Fruit fly (Drosophila melanogaster) whole organism, embryonic: Measurements from ENCODE around the gene Acph-1.

Experiments
- BEAF-32 ChIP-seq: fragments of 200-800 bp; sonication (Bioruptor generic); optimal IDR thresholded peaks from 3 replicates; lab custom pipeline; 2017; ENCODE audit warnings: missing biosample characterization, missing genetic modification characterization, mild to moderate bottlenecking, moderate library complexity, missing genetic modification reagents
- Bdp1 ChIP-seq: fragments of 200-800 bp; sonication (Bioruptor generic); optimal IDR thresholded peaks from 3 replicates; lab custom pipeline; 2016; ENCODE audit warnings: missing biosample characterization, missing genetic modification characterization
- CG10147 ChIP-seq: fragments of 200-800 bp; sonication (Bioruptor generic); optimal IDR thresholded peaks from 2 replicates; lab custom pipeline; 2019; ENCODE audit warnings: missing biosample characterization, mild to moderate bottlenecking, missing genetic modification characterization, moderate library complexity
- CG10543 ChIP-seq: fragments of 200-800 bp; sonication (Bioruptor generic); optimal IDR thresholded peaks from 3 replicates; lab custom pipeline; 2017; ENCODE audit warnings: missing biosample characterization, mild to moderate bottlenecking, missing genetic modification characterization, moderate library complexity
- CG10979 ChIP-seq: fragments of 200-800 bp; sonication (Bioruptor generic); optimal IDR thresholded peaks from 2 replicates; lab custom pipeline; 2018; ENCODE audit warnings: missing biosample characterization, mild to moderate bottlenecking, missing genetic modification characterization, moderate library complexity
- CG12236 ChIP-seq: fragments of 200-800 bp; sonication (Bioruptor generic); optimal IDR thresholded peaks from 2 replicates; lab custom pipeline; 2016; ENCODE audit warnings: missing biosample characterization, missing genetic modification characterization
- CG13123 ChIP-seq: fragments of 200-800 bp; sonication (Bioruptor generic); optimal IDR thresholded peaks from 2 replicates; lab custom pipeline; 2016; ENCODE audit warnings: missing biosample characterization, missing genetic modification characterization
- CG13624 ChIP-seq: fragments of 200-800 bp; sonication (Bioruptor generic); optimal IDR thresholded peaks from 2 replicates; lab custom pipeline; 2016; ENCODE audit warnings: missing biosample characterization, missing genetic modification characterization
- CG14014 ChIP-seq: fragments of 200-800 bp; sonication (Bioruptor generic); IDR thresholded peaks from 2 replicates; pipeline ENCODE4 v1.3.6; 2022; ENCODE audit warnings: missing biosample characterization, missing genetic modification characterization
- CG15011 ChIP-seq: fragments of 200-800 bp; sonication (Bioruptor generic); optimal IDR thresholded peaks from 3 replicates; lab custom pipeline; 2018; ENCODE audit warnings: missing biosample characterization, mild to moderate bottlenecking, missing genetic modification characterization
- CG15073 ChIP-seq: fragments of 200-800 bp; sonication (Bioruptor generic); optimal IDR thresholded peaks from 2 replicates; lab custom pipeline; 2016; ENCODE audit warnings: missing biosample characterization, missing genetic modification characterization
- CG16815 ChIP-seq: fragments of 200-800 bp; sonication (Bioruptor generic); optimal IDR thresholded peaks from 3 replicates; lab custom pipeline; 2017; ENCODE audit warnings: missing biosample characterization, mild to moderate bottlenecking, missing genetic modification characterization
- CG17361 ChIP-seq: fragments of 200-800 bp; sonication (Bioruptor generic); IDR thresholded peaks from 3 replicates; pipeline ENCODE4 v1.3.6; 2022; ENCODE audit warnings: missing biosample characterization, missing genetic modification characterization
- CG17385 ChIP-seq: fragments of 200-800 bp; sonication (Bioruptor generic); optimal IDR thresholded peaks from 3 replicates; lab custom pipeline; 2018; ENCODE audit warnings: missing biosample characterization, mild to moderate bottlenecking, missing genetic modification characterization
- CG18011 ChIP-seq: fragments of 200-800 bp; sonication (Bioruptor generic); optimal IDR thresholded peaks from 2 replicates; lab custom pipeline; 2017; ENCODE audit warnings: missing biosample characterization, missing genetic modification characterization, mild to moderate bottlenecking, moderate library complexity, missing genotype
- CG18476 ChIP-seq: fragments of 200-800 bp; sonication (Bioruptor generic); optimal IDR thresholded peaks from 2 replicates; lab custom pipeline; 2016; ENCODE audit warnings: missing biosample characterization, mild to moderate bottlenecking, missing genetic modification characterization
- CG30403 ChIP-seq: fragments of 200-800 bp; sonication (Bioruptor generic); optimal IDR thresholded peaks from 3 replicates; lab custom pipeline; 2016; ENCODE audit warnings: missing biosample characterization, missing genetic modification characterization
- CG31365 ChIP-seq: fragments of 200-800 bp; sonication (Bioruptor generic); optimal IDR thresholded peaks from 2 replicates; lab custom pipeline; 2018; ENCODE audit warnings: missing biosample characterization, mild to moderate bottlenecking, missing genetic modification characterization
- CG32772 ChIP-seq: fragments of 200-800 bp; sonication (Bioruptor generic); IDR thresholded peaks from 2 replicates; pipeline ENCODE4 v1.3.6; 2022; ENCODE audit warnings: missing biosample characterization, missing genetic modification characterization
- CG33557 ChIP-seq: fragments of 200-800 bp; sonication (Bioruptor generic); optimal IDR thresholded peaks from 2 replicates; lab custom pipeline; 2019; ENCODE audit warnings: missing biosample characterization, mild to moderate bottlenecking, missing genetic modification characterization, moderate library complexity
- CG34224 ChIP-seq: fragments of 200-800 bp; sonication (Bioruptor generic); IDR thresholded peaks from 3 replicates; pipeline ENCODE4 v1.3.6; 2022; ENCODE audit warnings: missing biosample characterization, missing genetic modification characterization; ENCODE audit not compliant: partially characterized antibody
- CG34422 ChIP-seq: fragments of 200-800 bp; sonication (Bioruptor generic); IDR thresholded peaks from 3 replicates; pipeline ENCODE4 v1.3.6; 2022; ENCODE audit warnings: missing biosample characterization, missing genetic modification characterization
- CG3995 ChIP-seq: fragments of 200-800 bp; sonication (Bioruptor generic); optimal IDR thresholded peaks from 3 replicates; lab custom pipeline; 2016; ENCODE audit warnings: missing biosample characterization, missing genetic modification characterization
- CG7987 ChIP-seq: fragments of 200-800 bp; sonication (Bioruptor generic); optimal IDR thresholded peaks from 2 replicates; lab custom pipeline; 2018; ENCODE audit warnings: missing biosample characterization, mild to moderate bottlenecking, missing genetic modification characterization, moderate library complexity
- CG8478 ChIP-seq: fragments of >200 bp; optimal IDR thresholded peaks from 2 replicates; lab custom pipeline; 2018
- CG8765 ChIP-seq: fragments of 200-800 bp; sonication (Bioruptor generic); IDR thresholded peaks from 2 replicates; pipeline ENCODE4 v1.3.6; 2022; ENCODE audit warnings: missing biosample characterization, missing genetic modification characterization
- CG9437 ChIP-seq: fragments of 200-800 bp; sonication (Bioruptor generic); optimal IDR thresholded peaks from 2 replicates; lab custom pipeline; 2018; ENCODE audit warnings: missing biosample characterization, mild to moderate bottlenecking, missing genetic modification characterization
- CrebB ChIP-seq: fragments of 200-800 bp; sonication (Bioruptor generic); optimal IDR thresholded peaks from 3 replicates; lab custom pipeline; 2018; ENCODE audit warnings: missing biosample characterization, mild to moderate bottlenecking, missing genetic modification characterization
- Dad ChIP-seq: fragments of 200-800 bp; sonication (Bioruptor generic); optimal IDR thresholded peaks from 3 replicates; lab custom pipeline; 2016; ENCODE audit warnings: missing biosample characterization, missing genetic modification characterization
- Dip2 ChIP-seq: fragments of 200-800 bp; sonication (Bioruptor generic); IDR thresholded peaks from 2 replicates; pipeline ENCODE4 v1.3.6; 2022; ENCODE audit warnings: missing biosample characterization, missing genetic modification characterization
- Eip74EF ChIP-seq, 2 experiments: fragments of 200-800 bp in 1 of 2; fragments of >200 bp in 1 of 2; sonication (Bioruptor generic) in 1 of 2; optimal IDR thresholded peaks; 2 replicates each; lab custom pipeline; 2017 to 2019; ENCODE audit warnings: missing biosample characterization in 2 of 2, missing genetic modification characterization in 2 of 2, mild to moderate bottlenecking in 1 of 2, moderate library complexity in 1 of 2
- HmgZ ChIP-seq: fragments of 200-800 bp; sonication (Bioruptor generic); optimal IDR thresholded peaks from 2 replicates; lab custom pipeline; 2018; ENCODE audit warnings: missing biosample characterization, mild to moderate bottlenecking, missing genetic modification characterization
- Hr51 ChIP-seq, 2 experiments: fragments of 200-800 bp; sonication (Bioruptor generic); optimal IDR thresholded peaks; 2 replicates in 1 of 2; 3 replicates in 1 of 2; lab custom pipeline; 2016 to 2018; ENCODE audit warnings: missing biosample characterization in 2 of 2, missing genetic modification characterization in 2 of 2, mild to moderate bottlenecking in 1 of 2, moderate library complexity in 1 of 2
- Hsf ChIP-seq: fragments of 200-800 bp; sonication (Bioruptor generic); optimal IDR thresholded peaks from 3 replicates; lab custom pipeline; 2016; ENCODE audit warnings: missing biosample characterization, missing genetic modification characterization
- Poxn ChIP-seq: fragments of 200-800 bp; sonication (Bioruptor generic); IDR thresholded peaks from 2 replicates; pipeline ENCODE4 v1.3.6; 2022; ENCODE audit warnings: missing biosample characterization, missing genetic modification characterization
- Six4 ChIP-seq: fragments of 200-800 bp; sonication (Bioruptor generic); optimal IDR thresholded peaks from 2 replicates; lab custom pipeline; 2016; ENCODE audit warnings: missing biosample characterization, missing genetic modification characterization
- hkb ChIP-seq, 2 experiments: fragments of 200-800 bp in 1 of 2; fragments of >200 bp in 1 of 2; sonication (Bioruptor generic) in 1 of 2; IDR thresholded peaks in 1 of 2; optimal IDR thresholded peaks in 1 of 2; 2 replicates each; pipeline versions ENCODE4 v1.3.6 to Lab custom; 2017 to 2022; ENCODE audit warnings: missing biosample characterization in 1 of 2, missing genetic modification characterization in 1 of 2
- kah ChIP-seq: fragments of 200-800 bp; sonication (Bioruptor generic); optimal IDR thresholded peaks from 2 replicates; lab custom pipeline; 2018; ENCODE audit warnings: missing biosample characterization, mild to moderate bottlenecking, missing genetic modification characterization
- mld ChIP-seq: fragments of 200-800 bp; sonication (Bioruptor generic); IDR thresholded peaks from 3 replicates; pipeline ENCODE4 v1.3.6; 2022; ENCODE audit warnings: missing biosample characterization, missing genetic modification characterization; ENCODE audit not compliant: partially characterized antibody
- psq ChIP-seq: fragments of 200-800 bp; sonication (Bioruptor generic); optimal IDR thresholded peaks from 2 replicates; lab custom pipeline; 2017; ENCODE audit warnings: missing biosample characterization, missing genetic modification characterization
- ranshi ChIP-seq: fragments of 200-800 bp; sonication (Bioruptor generic); IDR thresholded peaks from 2 replicates; pipeline ENCODE4 v1.3.6; 2022; ENCODE audit warnings: missing biosample characterization, missing genetic modification characterization
- salm ChIP-seq: fragments of 200-800 bp; sonication (Bioruptor generic); optimal IDR thresholded peaks from 2 replicates; lab custom pipeline; 2018; ENCODE audit warnings: missing biosample characterization, mild to moderate bottlenecking, missing genetic modification characterization
- scrt ChIP-seq: fragments of 200-800 bp; sonication (Bioruptor generic); optimal IDR thresholded peaks from 2 replicates; lab custom pipeline; 2018; ENCODE audit warnings: missing biosample characterization, mild to moderate bottlenecking, missing genetic modification characterization, moderate library complexity
- sim ChIP-seq: fragments of 200-800 bp; sonication (Bioruptor generic); IDR thresholded peaks from 2 replicates; pipeline ENCODE4 v1.3.6; 2022; ENCODE audit warnings: missing biosample characterization, missing genetic modification characterization
- stc ChIP-seq: fragments of 200-800 bp; sonication (Bioruptor generic); IDR thresholded peaks from 2 replicates; pipeline ENCODE4 v1.3.6; 2022; ENCODE audit warnings: missing biosample characterization, missing genetic modification characterization
- tgo ChIP-seq: fragments of 200-800 bp; sonication (Bioruptor generic); IDR thresholded peaks from 3 replicates; pipeline ENCODE4 v1.3.6; 2022; ENCODE audit warnings: missing biosample characterization, missing genetic modification characterization
- tin ChIP-seq: fragments of 200-800 bp; sonication (Bioruptor generic); optimal IDR thresholded peaks from 3 replicates; lab custom pipeline; 2016; ENCODE audit warnings: missing biosample characterization, missing genetic modification characterization
- trh ChIP-seq: fragments of 200-800 bp; sonication (Bioruptor generic); optimal IDR thresholded peaks from 2 replicates; lab custom pipeline; 2016; ENCODE audit warnings: missing biosample characterization, missing genetic modification characterization
- unc-4 ChIP-seq: fragments of 200-800 bp; sonication (Bioruptor generic); IDR thresholded peaks from 2 replicates; pipeline ENCODE4 v1.3.6; 2022; ENCODE audit warnings: missing biosample characterization, missing genetic modification characterization; ENCODE audit not compliant: partially characterized antibody
- usp ChIP-seq: fragments of >200 bp; optimal IDR thresholded peaks from 2 replicates; lab custom pipeline; 2017; ENCODE audit warnings: missing biosample characterization, missing genetic modification characterization
- zen2 ChIP-seq: fragments of 200-800 bp; sonication (Bioruptor generic); IDR thresholded peaks from 3 replicates; pipeline ENCODE4 v1.3.6; 2022; ENCODE audit warnings: missing biosample characterization, missing genetic modification characterization; ENCODE audit not compliant: partially characterized antibody

The Acph-1 gene

dm6 chr3R:30039494-30039893 lies 46.3 kb upstream of the Acph-1 start, which contains the start of the genes janA, Sry-alpha and Sry-beta (continued):
- TF ChIP-seq CG17385 (GFP tag; lab: Kevin White, UChicago) (no peak), CG10147 (GFP tag; lab: Kevin White, UChicago) (no peak), CG8478 (lab: Kevin White, UChicago) (no peak), sim (GFP tag; lab: Robert Waterston, UW) (no peak), CG14014 (GFP tag; lab: Robert Waterston, UW) (no peak), CrebB (tag; lab: Kevin White, UChicago) (no peak), CG18476 (GFP tag; lab: Kevin White, UChicago) (no peak), Bdp1 (GFP tag; lab: Kevin White, UChicago) (no peak), CG13123 (GFP tag; lab: Kevin White, UChicago) (no peak), BEAF-32 (GFP tag; lab: Kevin White, UChicago) (peak; percentile 99), unc-4 (GFP tag; lab: Robert Waterston, UW) (peak; percentile 99), psq (no peak), tin (no peak), CG13624 (GFP tag; lab: Kevin White, UChicago) (no peak), CG16815 (GFP tag; lab: Kevin White, UChicago) (no peak), CG17361 (GFP tag; lab: Robert Waterston, UW) (no peak), stc (GFP tag; lab: Robert Waterston, UW) (no peak), CG15011 (GFP tag; lab: Kevin White, UChicago) (no peak), CG9437 (GFP tag; lab: Kevin White, UChicago) (no peak), CG12236 (no peak), Hsf (GFP tag; lab: Kevin White, UChicago) (peak; percentile 22), CG18011 (GFP tag; lab: Kevin White, UChicago) (no peak), CG33557 (no peak), mld (peak; percentile 96), CG10543 (GFP tag; lab: Kevin White, UChicago) (no peak), usp (no peak), CG34422 (GFP tag; lab: Robert Waterston, UW) (peak; percentile 59; the same call in 1 of the 3 replicates), CG32772 (GFP tag; lab: Robert Waterston, UW) (no peak), Six4 (GFP tag; lab: Kevin White, UChicago) (no peak), CG10979 (peak; percentile 7), tgo (GFP tag; lab: Robert Waterston, UW) (no peak), salm (no peak), zen2 (GFP tag; lab: Robert Waterston, UW) (peak; percentile 99), trh (GFP tag; lab: Kevin White, UChicago) (no peak), ranshi (GFP tag; lab: Robert Waterston, UW) (no peak), Dad (no peak), CG7987 (no peak), CG3995 (GFP tag; lab: Kevin White, UChicago) (peak; percentile 78), CG8765 (no peak), CG30403 (GFP tag; lab: Kevin White, UChicago) (peak; percentile 16), Dip2 (GFP tag; lab: Robert Waterston, UW) (no peak), hkb (optimal IDR thresholded peaks at IDR 0.05; lab: Kevin White, UChicago) (no peak), hkb (GFP tag; IDR thresholded peaks at IDR 0.05; lab: Robert Waterston, UW) (no peak), Poxn (GFP tag; lab: Robert Waterston, UW) (no peak), CG15073 (no peak), Hr51 (GFP tag; optimal IDR thresholded peaks at IDR 0.05; lab: Kevin White, UChicago) (no peak), scrt (no peak), CG34224 (GFP tag; lab: Robert Waterston, UW) (peak; percentile 100), CG31365 (tag; lab: Kevin White, UChicago) (no peak), HmgZ (tag; lab: Kevin White, UChicago) (peak; percentile 55), Eip74EF (GFP tag; optimal IDR thresholded peaks at IDR 0.05; lab: Kevin White, UChicago) (no peak), kah (GFP tag; lab: Kevin White, UChicago) (no peak)
